Worm (Caenorhabditis elegans) whole organism, L2 larva: ENCODE measurements around the gene R05G6.9.

ENCODE experiments used
- R02D3.7 ChIP-seq: fragments of 150-350 bp; optimal IDR thresholded peaks from 2 replicates; lab custom pipeline; 2014; ENCODE audit warnings: missing biosample characterization, missing genetic modification characterization
- aly-2 ChIP-seq: fragments of 150-350 bp; optimal IDR thresholded peaks from 2 replicates; lab custom pipeline; 2014; ENCODE audit warnings: missing biosample characterization, missing genetic modification characterization
- fos-1 ChIP-seq: fragments of 150-350 bp; optimal IDR thresholded peaks from 2 replicates; lab custom pipeline; 2014; ENCODE audit warnings: missing biosample characterization, missing genetic modification characterization
- lin-13 ChIP-seq: fragments of 150-350 bp; optimal IDR thresholded peaks from 2 replicates; lab custom pipeline; 2014; ENCODE audit warnings: missing biosample characterization, missing genetic modification reagents, missing genetic modification characterization
- lin-39 ChIP-seq: fragments of 150-350 bp; optimal IDR thresholded peaks from 2 replicates; lab custom pipeline; 2014; ENCODE audit warnings: missing biosample characterization, missing genetic modification reagents, missing genetic modification characterization
- mab-5 ChIP-seq: fragments of 150-350 bp; optimal IDR thresholded peaks from 2 replicates; lab custom pipeline; 2014; ENCODE audit warnings: missing biosample characterization, missing genetic modification characterization
- mdl-1 ChIP-seq, 2 experiments: fragments of 150-350 bp in 1 of 2; sonication (generic microtip) in 1 of 2; optimal IDR thresholded peaks; 2 replicates each; lab custom pipeline; 2017; ENCODE audit warnings: missing biosample characterization in 2 of 2, missing genetic modification characterization in 2 of 2
- nhr-10 ChIP-seq: sonication (generic microtip); optimal IDR thresholded peaks from 2 replicates; lab custom pipeline; 2017; ENCODE audit warnings: missing biosample characterization, missing genetic modification characterization
- nhr-11 ChIP-seq: fragments of 150-350 bp; optimal IDR thresholded peaks from 2 replicates; lab custom pipeline; 2014; ENCODE audit warnings: missing biosample characterization, missing genetic modification characterization
- snpc-4 ChIP-seq: fragments of 150-350 bp; optimal IDR thresholded peaks from 2 replicates; lab custom pipeline; 2014; ENCODE audit warnings: missing biosample characterization, missing genetic modification characterization
- unc-62 ChIP-seq: fragments of 150-350 bp; optimal IDR thresholded peaks from 2 replicates; lab custom pipeline; 2014; ENCODE audit warnings: missing biosample characterization, missing genetic modification reagents, missing genetic modification characterization
- ztf-1 ChIP-seq: fragments of 200-800 bp; sonication (Bioruptor generic); conservative IDR thresholded peaks from 2 replicates; pipeline ENCODE4 v1.3.6; 2022; ENCODE audit warnings: missing genetic modification characterization, missing compliant biosample characterization
- ztf-11 ChIP-seq: sonication (generic microtip); optimal IDR thresholded peaks from 2 replicates; lab custom pipeline; 2017; ENCODE audit warnings: missing biosample characterization, missing genetic modification characterization

DNA sequence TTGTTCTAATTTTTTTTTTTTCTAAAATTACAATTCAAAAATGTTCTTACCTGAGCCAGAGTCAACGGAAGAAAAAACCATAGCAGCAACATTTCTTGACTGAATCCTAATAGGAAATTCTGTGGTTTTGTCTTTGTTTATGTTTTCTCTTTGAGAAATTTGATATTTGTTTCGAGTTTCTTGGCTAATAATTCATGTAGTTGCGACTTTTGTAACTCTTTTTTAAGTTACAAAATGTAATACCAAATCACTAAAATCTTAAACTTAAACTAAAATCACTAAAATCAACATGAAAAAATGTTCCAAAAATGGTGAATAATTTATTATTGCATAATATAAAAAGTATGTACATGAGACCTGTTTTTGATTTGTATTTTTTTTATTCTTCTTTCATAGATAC lies 18.3 kb downstream of the R05G6.9 start, which contains the start of gene egas-4:
- TF ChIP-seq aly-2 (tag; lab: Kevin White, UChicago) (no peak), ztf-1 (no peak), mdl-1 (tag; optimal IDR thresholded peaks at IDR 0.05; lab: Kevin White, UChicago) (no peak), nhr-11 (tag; lab: Kevin White, UChicago) (no peak), lin-13 (GFP tag; lab: Kevin White, UChicago) (no peak), unc-62 (no peak), snpc-4 (tag; lab: Kevin White, UChicago) (no peak), ztf-11 (no peak), fos-1 (tag; lab: Kevin White, UChicago) (no peak), R02D3.7 (tag; lab: Kevin White, UChicago) (no peak), mab-5 (tag; lab: Kevin White, UChicago) (no peak), lin-39 (tag; lab: Kevin White, UChicago) (no peak), nhr-10 (tag; lab: Kevin White, UChicago) (no peak)
